Worm (Caenorhabditis elegans) whole organism, L1 larva: Measurements from ENCODE around the gene Y32B12C.1.

Experiments
- aha-1 ChIP-seq: fragments of 150-350 bp; optimal IDR thresholded peaks from 2 replicates; lab custom pipeline; 2014; ENCODE audit warnings: missing biosample characterization, missing genetic modification characterization
- alr-1 ChIP-seq: fragments of 200-800 bp; sonication (Bioruptor generic); optimal IDR thresholded peaks from 2 replicates; lab custom pipeline; 2018; ENCODE audit warnings: borderline replicate concordance, mild to moderate bottlenecking, missing genetic modification characterization, missing compliant biosample characterization
- ama-1 ChIP-seq: fragments of 150-350 bp; optimal IDR thresholded peaks from 2 replicates; lab custom pipeline; 2014
- blmp-1 ChIP-seq: fragments of 150-350 bp; optimal IDR thresholded peaks from 2 replicates; lab custom pipeline; 2014; ENCODE audit warnings: missing biosample characterization, missing genetic modification characterization
- ceh-88 ChIP-seq: fragments of 200-800 bp; sonication (Bioruptor generic); IDR thresholded peaks from 2 replicates; pipeline ENCODE4 v1.3.6; 2022; ENCODE audit warnings: missing genetic modification characterization, missing compliant biosample characterization
- ceh-90 ChIP-seq: sonication (generic microtip); optimal IDR thresholded peaks from 2 replicates; lab custom pipeline; 2016; ENCODE audit warnings: missing genetic modification characterization, missing compliant biosample characterization
- dsc-1 ChIP-seq: sonication (generic microtip); optimal IDR thresholded peaks from 2 replicates; lab custom pipeline; 2016; ENCODE audit warnings: mild to moderate bottlenecking, missing genetic modification characterization, missing compliant biosample characterization
- efl-1 ChIP-seq, 4 experiments: fragments of 150-350 bp; optimal IDR thresholded peaks in 3 of 4; peaks in 1 of 4; 1 replicate in 1 of 4; 2 replicates in 3 of 4; lab custom pipeline; 2014; ENCODE audit warnings: missing biosample characterization in 2 of 4, missing genetic modification characterization in 2 of 4, missing genetic modification reagents in 2 of 4
- elt-2 ChIP-seq: sonication (generic microtip); optimal IDR thresholded peaks from 2 replicates; lab custom pipeline; 2016; ENCODE audit warnings: missing genetic modification characterization, mild to moderate bottlenecking, inconsistent platforms, missing compliant biosample characterization, missing genetic modification reagents
- elt-3 ChIP-seq, 6 experiments: fragments of 150-350 bp in 1 of 6; sonication (generic microtip); optimal IDR thresholded peaks; 2 replicates each; lab custom pipeline; 2017 to 2018; ENCODE audit warnings: missing biosample characterization in 6 of 6, missing genetic modification characterization in 6 of 6, inconsistent platforms in 1 of 6
- fkh-4 ChIP-seq: sonication (generic microtip); optimal IDR thresholded peaks from 2 replicates; lab custom pipeline; 2016; ENCODE audit warnings: missing compliant biosample characterization, missing genetic modification characterization, borderline replicate concordance
- fkh-8 ChIP-seq: sonication (generic microtip); optimal IDR thresholded peaks from 2 replicates; lab custom pipeline; 2016; ENCODE audit warnings: mild to moderate bottlenecking, missing genetic modification characterization, missing compliant biosample characterization
- grh-1 ChIP-seq: fragments of 200-800 bp; sonication (Bioruptor generic); IDR thresholded peaks from 2 replicates; pipeline ENCODE4 v1.3.6; 2022; ENCODE audit warnings: missing genetic modification reagents, missing genetic modification characterization, missing compliant biosample characterization
- hlh-4 ChIP-seq: sonication (generic microtip); optimal IDR thresholded peaks from 2 replicates; lab custom pipeline; 2016; ENCODE audit warnings: mild to moderate bottlenecking, missing genetic modification characterization, missing compliant biosample characterization
- hpl-2 ChIP-seq: fragments of 150-350 bp; optimal IDR thresholded peaks from 2 replicates; lab custom pipeline; 2014; ENCODE audit warnings: missing biosample characterization, missing genetic modification reagents, missing genetic modification characterization
- irx-1 ChIP-seq: sonication (generic microtip); optimal IDR thresholded peaks from 2 replicates; lab custom pipeline; 2016; ENCODE audit warnings: missing genetic modification characterization, missing compliant biosample characterization
- jun-1 ChIP-seq: fragments of 150-350 bp; optimal IDR thresholded peaks from 2 replicates; lab custom pipeline; 2014; ENCODE audit warnings: missing biosample characterization, missing genetic modification reagents, missing genetic modification characterization
- lin-13 ChIP-seq: fragments of 150-350 bp; optimal IDR thresholded peaks from 2 replicates; lab custom pipeline; 2014; ENCODE audit warnings: missing biosample characterization, missing genetic modification reagents, missing genetic modification characterization
- lin-14 ChIP-seq: fragments of 200-800 bp; sonication (Bioruptor generic); optimal IDR thresholded peaks from 2 replicates; lab custom pipeline; 2018; ENCODE audit warnings: mild to moderate bottlenecking, missing genetic modification characterization, moderate library complexity, missing compliant biosample characterization
- lin-35 ChIP-seq, 2 experiments: fragments of 150-350 bp; optimal IDR thresholded peaks; 2 replicates each; lab custom pipeline; 2014; ENCODE audit warnings: missing biosample characterization in 2 of 2, missing genetic modification characterization in 2 of 2, missing genetic modification reagents in 2 of 2
- lin-39 ChIP-seq: fragments of 150-350 bp; optimal IDR thresholded peaks from 2 replicates; lab custom pipeline; 2014; ENCODE audit warnings: missing biosample characterization, missing genetic modification reagents, missing genetic modification characterization
- lsy-2 ChIP-seq, 2 experiments: fragments of 150-350 bp; optimal IDR thresholded peaks; 2 replicates each; lab custom pipeline; 2014; ENCODE audit warnings: missing biosample characterization in 2 of 2, missing genetic modification characterization in 2 of 2
- mdl-1 ChIP-seq, 2 experiments: fragments of 150-350 bp; optimal IDR thresholded peaks; 2 replicates each; lab custom pipeline; 2014 to 2017; ENCODE audit warnings: missing biosample characterization in 2 of 2, missing genetic modification characterization in 2 of 2, inconsistent platforms in 1 of 2
- nhr-11 ChIP-seq: fragments of 150-350 bp; optimal IDR thresholded peaks from 2 replicates; lab custom pipeline; 2014; ENCODE audit warnings: missing biosample characterization, missing genetic modification characterization
- nhr-19 ChIP-seq: fragments of 200-800 bp; sonication (Bioruptor generic); conservative IDR thresholded peaks from 2 replicates; pipeline ENCODE4 v1.3.6; 2022; ENCODE audit warnings: missing genetic modification characterization, missing compliant biosample characterization
- nhr-20 ChIP-seq: sonication (generic microtip); optimal IDR thresholded peaks from 2 replicates; lab custom pipeline; 2016; ENCODE audit warnings: mild to moderate bottlenecking, missing genetic modification characterization, missing compliant biosample characterization
- nhr-47 ChIP-seq: sonication (generic microtip); optimal IDR thresholded peaks from 2 replicates; lab custom pipeline; 2016; ENCODE audit warnings: mild to moderate bottlenecking, missing genetic modification characterization, moderate library complexity, missing compliant biosample characterization
- nhr-71 ChIP-seq: sonication (generic microtip); optimal IDR thresholded peaks from 2 replicates; lab custom pipeline; 2016; ENCODE audit warnings: mild to moderate bottlenecking, missing genetic modification characterization, moderate library complexity, missing compliant biosample characterization
- nhr-90 ChIP-seq: sonication (generic microtip); optimal IDR thresholded peaks from 2 replicates; lab custom pipeline; 2016; ENCODE audit warnings: mild to moderate bottlenecking, missing genetic modification characterization, missing compliant biosample characterization; ENCODE audit not compliant: poor library complexity
- pqm-1 ChIP-seq: sonication (generic microtip); optimal IDR thresholded peaks from 3 replicates; lab custom pipeline; 2017; ENCODE audit warnings: missing biosample characterization, missing genetic modification characterization
- rnt-1 ChIP-seq: sonication (generic microtip); optimal IDR thresholded peaks from 2 replicates; lab custom pipeline; 2016; ENCODE audit warnings: mild to moderate bottlenecking, missing genetic modification characterization, moderate library complexity, missing compliant biosample characterization
- skn-1 ChIP-seq: fragments of 150-350 bp; optimal IDR thresholded peaks from 2 replicates; lab custom pipeline; 2014; ENCODE audit warnings: missing biosample characterization, missing genetic modification characterization
- snpc-4 ChIP-seq: fragments of 150-350 bp; optimal IDR thresholded peaks from 2 replicates; lab custom pipeline; 2014; ENCODE audit warnings: missing biosample characterization, missing genetic modification characterization
- snu-23 ChIP-seq: sonication (generic microtip); optimal IDR thresholded peaks from 2 replicates; lab custom pipeline; 2016; ENCODE audit warnings: missing genetic modification characterization, missing compliant biosample characterization
- unc-130 ChIP-seq: fragments of 150-350 bp; optimal IDR thresholded peaks from 2 replicates; lab custom pipeline; 2017; ENCODE audit warnings: missing biosample characterization, missing genetic modification characterization, inconsistent platforms
- unc-30 ChIP-seq: sonication (generic microtip); optimal IDR thresholded peaks from 2 replicates; lab custom pipeline; 2017; ENCODE audit warnings: missing biosample characterization, missing genetic modification characterization
- unc-98 ChIP-seq: fragments of 200-800 bp; sonication (Bioruptor generic); IDR thresholded peaks from 2 replicates; pipeline ENCODE4 v1.3.6; 2022; ENCODE audit warnings: missing genetic modification characterization, missing compliant biosample characterization

Y32B12C.1 gene

ce11 chrV:16594514-16594913 is 11.9 kb upstream of the Y32B12C.1 start (continued):
- TF ChIP-seq lin-35 (GFP tag; optimal IDR thresholded peaks at IDR 0.05; lab: Kevin White, UChicago) = no peak
- TF ChIP-seq nhr-71 (tag; lab: Kevin White, UChicago) = peak; percentile 60
- no peak for TF ChIP-seq pqm-1
- TF ChIP-seq grh-1 (GFP tag; lab: Robert Waterston, UW) = no peak
- TF ChIP-seq elt-3 (tag; optimal IDR thresholded peaks at IDR 0.05; lab: Kevin White, UChicago) = peak in 1 of 6 experiments; percentile 47
- TF ChIP-seq aha-1 = no peak
- TF ChIP-seq lin-13 (GFP tag; lab: Kevin White, UChicago) = no peak
- peak; percentile 41 for TF ChIP-seq lin-14 (GFP tag; lab: Kevin White, UChicago)
- no peak for TF ChIP-seq efl-1 (optimal IDR thresholded peaks at IDR 0.05; lab: Kevin White, UChicago)
- TF ChIP-seq efl-1 (GFP tag; optimal IDR thresholded peaks at IDR 0.05 in 1 of 2; lab: Kevin White, UChicago) = no peak
- no peak for TF ChIP-seq ceh-90 (tag; lab: Kevin White, UChicago)
- no peak for TF ChIP-seq alr-1 (tag; lab: Kevin White, UChicago)
- TF ChIP-seq snpc-4 = no peak
- no peak for TF ChIP-seq ceh-88 (GFP tag; lab: Robert Waterston, UW)
- TF ChIP-seq fkh-8 (tag; lab: Kevin White, UChicago) = no peak
- TF ChIP-seq unc-130 (tag; lab: Kevin White, UChicago) = no peak

- TF ChIP-seq hlh-4 (tag; lab: Kevin White, UChicago) (no peak), nhr-20 (tag; lab: Kevin White, UChicago) (peak; percentile 23), snu-23 (GFP tag; lab: Kevin White, UChicago) (peak; percentile 6), blmp-1 (tag; lab: Kevin White, UChicago) (peak; percentile 4), rnt-1 (tag; lab: Kevin White, UChicago) (peak; percentile 37), elt-2 (tag; lab: Kevin White, UChicago) (peak; percentile 88), nhr-19 (peak; percentile 16; the same call in 1 of the 2 replicates), lin-39 (tag; lab: Kevin White, UChicago) (no peak), skn-1 (tag; lab: Kevin White, UChicago) (no peak), nhr-90 (peak; percentile 36), lin-35 (GFP tag; optimal IDR thresholded peaks at IDR 0.05; lab: Kevin White, UChicago) (peak in 1 of 2 experiments; percentile 27), alr-1 (tag; lab: Kevin White, UChicago) (no peak), efl-1 (optimal IDR thresholded peaks at IDR 0.05; lab: Kevin White, UChicago) (no peak), efl-1 (GFP tag; optimal IDR thresholded peaks at IDR 0.05 in 1 of 2; lab: Kevin White, UChicago) (peak in 1 of 2 experiments; percentile 87), nhr-71 (tag; lab: Kevin White, UChicago) (peak; percentile 45), jun-1 (tag; lab: Kevin White, UChicago) (peak; percentile 18), lin-14 (GFP tag; lab: Kevin White, UChicago) (peak; percentile 24), ama-1 (peak; percentile 88)
These were observed 11.1 kb upstream of the Y32B12C.1 start, which contains the start of gene cpl-1 for ce11 chrV:16595140-16595791. cpl-1 (minus strand) TSS chrV:16595346.

DNA sequence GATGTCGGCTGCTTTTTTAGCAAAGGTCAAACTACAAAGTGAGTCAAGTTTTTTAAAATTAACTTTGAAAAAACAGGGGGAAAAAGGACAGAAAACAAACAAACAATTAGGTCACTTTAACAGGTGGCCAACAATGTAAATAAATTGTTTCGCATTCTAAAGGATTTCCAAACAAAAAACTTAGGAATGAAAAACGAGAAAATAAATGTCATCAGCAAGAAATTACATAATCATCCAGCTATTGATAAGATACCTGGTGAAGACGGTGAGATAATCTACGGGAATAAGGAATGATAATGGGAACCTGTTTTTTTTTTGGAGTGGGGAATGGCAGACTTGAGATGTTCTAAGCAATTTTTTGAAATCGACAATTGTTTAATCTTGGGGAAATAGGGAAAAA is 10.3 kb upstream of the Y32B12C.1 start:
- TF ChIP-seq elt-3 (tag; optimal IDR thresholded peaks at IDR 0.05; lab: Kevin White, UChicago) (peak in 1 of 6 experiments; percentile 19), nhr-47 (tag; lab: Kevin White, UChicago) (no peak), hpl-2 (GFP tag; lab: Kevin White, UChicago) (no peak)

DNA sequence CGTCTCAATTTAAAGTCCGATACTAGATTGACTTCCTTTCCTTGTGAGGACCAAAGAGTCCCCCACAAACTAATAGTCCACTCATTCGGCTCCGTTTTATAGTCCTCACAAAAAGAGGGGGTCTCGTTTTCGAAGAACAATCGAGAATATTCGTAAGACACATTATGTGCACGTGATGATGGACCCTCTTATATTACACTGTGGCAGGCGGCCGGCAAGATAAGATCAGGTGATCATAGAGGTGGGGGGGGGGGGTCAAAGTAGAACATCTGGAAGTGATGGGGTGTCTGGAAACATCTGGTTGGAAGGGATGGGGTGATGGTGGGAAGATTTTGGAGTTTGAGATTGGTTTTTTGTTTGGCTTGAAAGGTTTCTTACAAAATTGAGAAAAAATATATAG is 8.0 kb upstream of the Y32B12C.1 start:
- TF ChIP-seq rnt-1 (tag; lab: Kevin White, UChicago) (peak; percentile 65), mdl-1 (tag; optimal IDR thresholded peaks at IDR 0.05; lab: Kevin White, UChicago) (peak in 1 of 2 experiments; percentile 54), nhr-11 (tag; lab: Kevin White, UChicago) (no peak), fkh-4 (tag; lab: Kevin White, UChicago) (peak; percentile 73), lsy-2 (tag; optimal IDR thresholded peaks at IDR 0.05; lab: Kevin White, UChicago) (peak; percentile 8 to 33), snu-23 (GFP tag; lab: Kevin White, UChicago) (peak; percentile 27), irx-1 (tag; lab: Kevin White, UChicago) (no peak), nhr-71 (tag; lab: Kevin White, UChicago) (peak; percentile 47), lin-14 (GFP tag; lab: Kevin White, UChicago) (peak; percentile 43), nhr-19 (peak; percentile 66), dsc-1 (peak; percentile 84), hlh-4 (tag; lab: Kevin White, UChicago) (no peak), unc-30 (tag; lab: Kevin White, UChicago) (no peak), unc-98 (peak; percentile 33; the same call in 1 of the 2 replicates)
